Worm (Caenorhabditis elegans): Measurements from ENCODE around the gene myo-5.

Gene myo-5

ce11 chrV:8130149-8130661 is 21.4 kb downstream of the myo-5 start, which contains the start of gene snap-1 (continued):
- TF ChIP-seq arid-1 (GFP tag; conservative IDR thresholded peaks at IDR 0.05) = no peak
- TF ChIP-seq ZK337.2 (GFP tag; IDR thresholded peaks at IDR 0.05) = no peak
- TF ChIP-seq nhr-11 (tag; optimal IDR thresholded peaks at IDR 0.05) = peak; percentile 20
- TF ChIP-seq ztf-7 (tag; optimal IDR thresholded peaks at IDR 0.05) = no peak
- peak; percentile 93 for TF ChIP-seq hlh-30 (tag; optimal IDR thresholded peaks at IDR 0.05; ENCODE audit: insufficient read depth)
- no peak for TF ChIP-seq R02D3.7 (tag; optimal IDR thresholded peaks at IDR 0.05)
- peak; percentile 58; the same call in 1 of the 2 replicates for TF ChIP-seq ctbp-1 (GFP tag; IDR thresholded peaks at IDR 0.05)
- peak; percentile 42 for TF ChIP-seq T20F7.1 (GFP tag; optimal IDR thresholded peaks at IDR 0.05)
- TF ChIP-seq Y5F2A.4 (GFP tag; optimal IDR thresholded peaks at IDR 0.05) = no peak
- TF ChIP-seq mdt-29 (GFP tag; IDR thresholded peaks at IDR 0.05) = no peak
- no peak for TF ChIP-seq nhr-28 (tag; optimal IDR thresholded peaks at IDR 0.05)
- no peak for TF ChIP-seq nhr-42 (GFP tag; IDR thresholded peaks at IDR 0.05)
- TF ChIP-seq nhr-76 (tag; optimal IDR thresholded peaks at IDR 0.05) = no peak
- TF ChIP-seq lin-38 (GFP tag; IDR thresholded peaks at IDR 0.05) = no peak
- peak; percentile 65 for TF ChIP-seq mes-2 (tag; optimal IDR thresholded peaks at IDR 0.05; ENCODE audit: poor library complexity, severe bottlenecking)
- no peak; the same call in 1 of the 2 replicates for TF ChIP-seq dmd-6 (GFP tag; IDR thresholded peaks at IDR 0.05)
- no peak for TF ChIP-seq zfp-2 (tag; optimal IDR thresholded peaks at IDR 0.05)
- no peak for TF ChIP-seq nhr-102 (tag; optimal IDR thresholded peaks at IDR 0.05)
- TF ChIP-seq skn-1 (tag; optimal IDR thresholded peaks at IDR 0.05) = no peak
- TF ChIP-seq vab-7 (GFP tag; IDR thresholded peaks at IDR 0.05) = no peak
- peak; percentile 26 for TF ChIP-seq dve-1 (tag; optimal IDR thresholded peaks at IDR 0.05; ENCODE audit: insufficient read depth)
- TF ChIP-seq dmd-9 (GFP tag; IDR thresholded peaks at IDR 0.05) = no peak
- no peak for TF ChIP-seq aly-2 (tag; optimal IDR thresholded peaks at IDR 0.05)
- TF ChIP-seq aha-1 (tag) = peak; percentile 88
- TF ChIP-seq mep-1 (tag; optimal IDR thresholded peaks at IDR 0.05) = peak; percentile 51
- peak; percentile 74 for TF ChIP-seq mxl-3 (GFP tag; optimal IDR thresholded peaks at IDR 0.05)
- TF ChIP-seq fkh-10 (GFP tag; optimal IDR thresholded peaks at IDR 0.05) = peak; percentile 49
- no peak for TF ChIP-seq lin-13 (GFP tag; optimal IDR thresholded peaks at IDR 0.05)
- TF ChIP-seq ztf-11 (tag; optimal IDR thresholded peaks at IDR 0.05) = no peak
- TF ChIP-seq ceh-20 (GFP tag; IDR thresholded peaks at IDR 0.05) = no peak
- no peak for TF ChIP-seq daf-8 (GFP tag; IDR thresholded peaks at IDR 0.05)
- no peak for TF ChIP-seq zip-11 (GFP tag; IDR thresholded peaks at IDR 0.05)
- peak in 1 of 2 experiments; percentile 75 for TF ChIP-seq lsy-2 (tag; optimal IDR thresholded peaks at IDR 0.05)
- no peak for TF ChIP-seq mxl-2 (GFP tag; conservative IDR thresholded peaks at IDR 0.05)
- no peak for TF ChIP-seq sdz-12 (GFP tag; optimal IDR thresholded peaks at IDR 0.05)
- TF ChIP-seq saeg-2 (GFP tag; IDR thresholded peaks at IDR 0.05) = no peak
- TF ChIP-seq hlh-11 (tag; optimal IDR thresholded peaks at IDR 0.05) = peak; percentile 66
- TF ChIP-seq nhr-48 (tag; optimal IDR thresholded peaks at IDR 0.05) = no peak
- peak; percentile 57 for TF ChIP-seq hmg-1.1 (GFP tag; IDR thresholded peaks at IDR 0.05)
- TF ChIP-seq php-3 (GFP tag; IDR thresholded peaks at IDR 0.05) = no peak

ce11 chrV:8130812-8131211 is 22.0 kb downstream of the myo-5 start:
- no peak for TF ChIP-seq dmd-8 (GFP tag; IDR thresholded peaks at IDR 0.05)
- no peak for TF ChIP-seq zfp-2 (tag; optimal IDR thresholded peaks at IDR 0.05)
- no peak for TF ChIP-seq nhr-111 (GFP tag; optimal IDR thresholded peaks at IDR 0.05)
